Worm (Caenorhabditis elegans) whole organism, early embryonic: ENCODE results near the gene F38E1.6.

Experiments
- aly-1 ChIP-seq: sonication (generic microtip); optimal IDR thresholded peaks from 2 replicates; lab custom pipeline; 2016; ENCODE audit warnings: missing genetic modification characterization, missing compliant biosample characterization
- ama-1 ChIP-seq: fragments of 150-350 bp; optimal IDR thresholded peaks from 2 replicates; lab custom pipeline; 2014
- ceh-36 ChIP-seq: sonication (generic microtip); optimal IDR thresholded peaks from 2 replicates; lab custom pipeline; 2016; ENCODE audit warnings: missing genetic modification characterization, inconsistent platforms, missing compliant biosample characterization
- ets-7 ChIP-seq: sonication (generic microtip); optimal IDR thresholded peaks from 2 replicates; lab custom pipeline; 2016; ENCODE audit warnings: missing genotype, missing genetic modification characterization, missing compliant biosample characterization
- flt-1 ChIP-seq: fragments of 200-800 bp; sonication (Bioruptor generic); IDR thresholded peaks from 2 replicates; pipeline ENCODE4 v1.3.6; 2022; ENCODE audit warnings: missing genetic modification characterization, missing compliant biosample characterization
- hmbx-1 ChIP-seq: sonication (generic microtip); optimal IDR thresholded peaks from 2 replicates; lab custom pipeline; 2016; ENCODE audit warnings: mild to moderate bottlenecking, missing genetic modification characterization, missing compliant biosample characterization
- hmg-4 ChIP-seq: fragments of 200-800 bp; sonication (Bioruptor generic); optimal IDR thresholded peaks from 2 replicates; lab custom pipeline; 2018; ENCODE audit warnings: mild to moderate bottlenecking, missing genetic modification characterization, missing compliant biosample characterization
- hnd-1 ChIP-seq: sonication (generic microtip); optimal IDR thresholded peaks from 2 replicates; lab custom pipeline; 2016; ENCODE audit warnings: missing genetic modification characterization, missing compliant biosample characterization
- pes-1 ChIP-seq: fragments of 200-800 bp; sonication (Bioruptor generic); IDR thresholded peaks from 2 replicates; pipeline ENCODE4 v1.3.6; 2022; ENCODE audit warnings: missing genetic modification reagents, missing genetic modification characterization, missing compliant biosample characterization
- scrt-1 ChIP-seq: fragments of 200-800 bp; sonication (Bioruptor generic); IDR thresholded peaks from 2 replicates; pipeline ENCODE4 v1.3.6; 2022; ENCODE audit warnings: missing genetic modification characterization, missing compliant biosample characterization
- sea-1 ChIP-seq: fragments of 200-800 bp; sonication (Bioruptor generic); conservative IDR thresholded peaks from 2 replicates; pipeline ENCODE4 v1.3.6; 2022; ENCODE audit warnings: missing genetic modification characterization, missing compliant biosample characterization
- tbx-37 ChIP-seq: fragments of 200-800 bp; sonication (Bioruptor generic); conservative IDR thresholded peaks from 2 replicates; pipeline ENCODE4 v1.3.6; 2022; ENCODE audit warnings: missing genetic modification reagents, missing genetic modification characterization, missing compliant biosample characterization
- tra-4 ChIP-seq: sonication (generic microtip); optimal IDR thresholded peaks from 2 replicates; lab custom pipeline; 2017; ENCODE audit warnings: missing genetic modification characterization, missing compliant biosample characterization

DNA sequence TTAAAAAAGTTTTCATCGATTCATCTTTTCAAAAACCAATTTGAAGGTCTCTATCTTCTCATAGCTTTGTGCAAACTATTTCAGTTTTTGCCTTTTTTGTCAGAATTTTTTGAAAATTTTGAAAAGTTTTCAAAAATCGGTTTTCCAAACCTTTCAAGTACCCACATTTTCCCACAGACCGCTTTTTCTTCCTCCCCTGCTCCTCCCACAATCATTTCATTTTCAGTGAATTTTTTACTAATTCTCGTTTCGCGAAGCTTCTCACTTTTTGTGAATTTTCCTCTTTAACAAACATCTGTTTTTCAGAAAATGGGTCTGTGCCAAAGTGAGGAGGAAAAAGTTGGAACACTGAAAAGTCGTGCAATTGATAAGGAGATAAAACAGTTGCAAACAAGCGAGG lies 10.8 kb downstream of the F38E1.6 start, which contains the start of gene gpa-2:
- TF ChIP-seq ama-1 (lab: Kevin White, UChicago): no peak
- TF ChIP-seq ceh-36 (tag; lab: Kevin White, UChicago): no peak
- TF ChIP-seq aly-1: no peak
- TF ChIP-seq flt-1 (GFP tag; lab: Robert Waterston, UW): no peak
- no peak for TF ChIP-seq hnd-1 (tag; lab: Kevin White, UChicago)
- no peak for TF ChIP-seq sea-1
- no peak for TF ChIP-seq hmbx-1 (tag; lab: Kevin White, UChicago)
- TF ChIP-seq tbx-37 (GFP tag; lab: Robert Waterston, UW): no peak
- no peak for TF ChIP-seq tra-4 (tag; lab: Kevin White, UChicago)
- no peak for TF ChIP-seq scrt-1 (GFP tag; lab: Robert Waterston, UW)
- no peak for TF ChIP-seq pes-1 (GFP tag; lab: Robert Waterston, UW)
- TF ChIP-seq hmg-4 (GFP tag; lab: Kevin White, UChicago): no peak
- no peak for TF ChIP-seq ets-7 (tag; lab: Kevin White, UChicago)
